Worm (Caenorhabditis elegans) whole organism, L4/young adult: ENCODE data around the gene F49C12.5.

ENCODE experiments used
- W03F9.2 ChIP-seq: fragments of 150-350 bp; optimal IDR thresholded peaks from 2 replicates; lab custom pipeline; 2014; ENCODE audit warnings: missing biosample characterization, missing genetic modification characterization
- dao-5 ChIP-seq: sonication (generic microtip); optimal IDR thresholded peaks from 2 replicates; lab custom pipeline; 2016; ENCODE audit warnings: missing genotype, missing genetic modification characterization, moderate library complexity, missing compliant biosample characterization
- him-1 ChIP-seq: sonication (generic microtip); optimal IDR thresholded peaks from 2 replicates; lab custom pipeline; 2016; ENCODE audit warnings: missing genotype, missing genetic modification reagents, missing genetic modification characterization, missing compliant biosample characterization

The F49C12.5 gene

DNA sequence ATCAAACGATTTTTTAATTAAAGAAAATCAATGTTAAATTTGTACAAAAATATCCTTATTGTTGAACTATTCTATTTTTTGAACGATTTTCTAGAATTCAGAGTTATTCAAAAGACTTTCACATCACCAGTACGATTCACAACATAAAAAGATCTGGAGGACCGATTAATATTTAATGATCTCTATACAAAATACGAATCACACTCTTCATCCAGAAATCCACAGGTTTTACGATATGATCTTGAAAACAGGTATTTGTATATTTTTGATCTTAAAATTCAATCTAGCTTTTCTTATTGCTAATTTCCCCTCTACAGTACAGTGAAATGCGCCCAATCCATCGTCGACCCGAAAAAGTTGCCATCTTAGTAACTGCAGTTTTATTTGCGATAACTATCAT lies at the start of gene F49C12.5:
TSS of gene F49C12.5 (plus strand) at position 301 of the 400 bp plus-strand sequence.
- TF ChIP-seq him-1 (tag; lab: Kevin White, UChicago) = no peak
- no peak for TF ChIP-seq W03F9.2
- no peak for TF ChIP-seq dao-5 (tag; lab: Kevin White, UChicago)

DNA sequence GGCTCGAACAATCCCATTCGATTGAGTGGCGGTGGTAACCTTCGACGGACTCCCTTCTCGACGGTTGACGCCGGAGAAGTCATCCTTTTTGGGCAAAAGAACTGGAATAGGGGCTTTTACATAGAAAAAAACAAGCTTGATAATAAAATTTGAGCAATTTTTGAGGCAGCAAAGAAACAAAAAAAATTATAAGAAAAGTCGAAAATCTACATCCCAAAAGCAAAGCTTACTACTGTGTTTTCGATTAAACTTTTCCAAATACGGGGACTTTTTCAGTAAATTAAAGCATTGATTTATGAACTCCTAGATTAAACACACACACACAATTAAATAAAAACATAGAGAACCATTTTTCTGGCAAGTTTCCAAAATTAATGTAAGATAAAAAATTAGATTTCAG lies 48.7 kb upstream of the F49C12.5 start, which contains the start of gene Y11D7A.9:
TSS of gene Y11D7A.9 (minus strand) at position 101 of the 400 bp plus-strand sequence.
- TF ChIP-seq dao-5 (tag; lab: Kevin White, UChicago) (no peak), him-1 (tag; lab: Kevin White, UChicago) (no peak), W03F9.2 (no peak)

DNA sequence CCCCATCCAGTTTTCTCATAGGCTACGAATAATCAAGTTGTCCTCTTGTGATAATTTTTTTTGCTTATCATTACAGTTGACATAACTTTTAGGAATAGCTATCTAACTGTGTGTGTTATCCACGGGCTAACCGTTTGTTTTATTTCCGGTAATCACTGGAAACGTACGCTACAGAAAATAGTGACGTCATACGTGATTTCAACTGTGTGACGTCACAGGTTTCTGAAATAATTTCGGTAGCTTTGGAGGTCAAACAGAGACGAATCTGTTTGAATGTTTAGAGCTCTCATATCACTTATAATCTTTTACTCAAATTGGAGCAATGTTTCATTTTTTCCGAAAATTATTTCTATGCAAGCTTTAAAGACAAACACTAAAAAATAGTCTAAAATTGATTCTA lies 47.9 kb upstream of the F49C12.5 start:
- TF ChIP-seq dao-5 (tag; lab: Kevin White, UChicago) = no peak

DNA sequence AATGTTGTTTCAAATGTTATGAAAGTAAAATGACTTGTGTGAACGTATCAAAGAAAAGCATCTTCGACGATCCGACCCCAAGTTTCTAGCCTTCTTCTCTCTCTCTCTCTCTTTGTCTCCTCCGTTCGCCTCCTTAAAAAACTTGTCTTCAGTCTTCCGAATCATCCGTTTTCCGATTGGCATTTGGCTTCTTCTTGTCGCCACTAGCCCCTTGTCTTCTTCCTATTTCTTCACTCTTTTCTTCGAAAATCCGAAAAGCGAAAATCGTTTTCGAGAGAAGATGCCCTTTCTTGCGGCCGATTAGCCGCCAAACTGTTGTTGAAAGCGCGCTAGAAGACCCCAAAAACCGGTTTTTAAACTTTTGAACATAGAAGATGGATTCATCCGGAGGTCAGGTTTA lies 46.2 kb upstream of the F49C12.5 start:
- TF ChIP-seq dao-5 (tag; lab: Kevin White, UChicago) (no peak), W03F9.2 (no peak), him-1 (tag; lab: Kevin White, UChicago) (no peak)

DNA sequence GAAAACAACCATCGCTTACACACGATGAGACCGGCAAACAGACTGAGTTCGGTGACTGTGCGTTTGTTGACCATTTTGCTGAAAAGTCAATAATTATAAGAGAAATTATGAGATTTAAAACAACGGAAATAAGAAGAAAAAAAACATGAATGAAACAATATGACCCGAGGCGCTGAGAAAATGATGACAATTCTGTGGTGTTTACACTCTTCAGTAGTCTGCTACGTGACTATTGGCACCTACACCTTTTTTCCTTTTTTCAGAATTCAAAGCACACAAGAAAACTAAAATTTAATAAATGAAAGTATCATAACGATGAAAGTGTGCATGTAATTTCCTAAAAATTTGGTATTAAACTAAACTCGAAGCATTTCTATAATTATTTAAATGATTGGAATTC lies 45.0 kb upstream of the F49C12.5 start, which contains the start of gene Y11D7A.10:
TSS of gene Y11D7A.10 (minus strand) at position 82 of the 400 bp plus-strand sequence.
- TF ChIP-seq W03F9.2 (no peak), him-1 (tag; lab: Kevin White, UChicago) (no peak), dao-5 (tag; lab: Kevin White, UChicago) (no peak)

DNA sequence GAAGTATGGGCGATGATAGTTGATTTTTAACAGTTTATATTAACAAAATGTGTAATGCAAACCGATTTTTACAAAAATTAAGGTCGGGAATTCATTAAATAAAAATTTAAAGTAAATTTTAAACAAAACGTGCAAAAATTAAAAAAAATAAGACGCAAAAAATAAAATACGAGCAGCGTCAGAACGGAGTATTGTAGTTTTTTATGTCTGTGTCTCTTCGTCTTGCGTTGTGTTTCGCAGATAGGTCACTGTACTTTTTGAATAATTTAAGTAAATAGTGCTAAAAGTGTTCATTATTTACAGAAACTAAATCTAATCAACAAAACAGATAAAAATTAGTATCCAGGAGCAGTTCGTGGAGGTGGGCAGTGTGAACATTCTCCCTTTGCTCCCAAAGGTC lies 44.4 kb upstream of the F49C12.5 start:
- peak; percentile 17 for TF ChIP-seq W03F9.2
- no peak for TF ChIP-seq him-1 (tag; lab: Kevin White, UChicago)

DNA sequence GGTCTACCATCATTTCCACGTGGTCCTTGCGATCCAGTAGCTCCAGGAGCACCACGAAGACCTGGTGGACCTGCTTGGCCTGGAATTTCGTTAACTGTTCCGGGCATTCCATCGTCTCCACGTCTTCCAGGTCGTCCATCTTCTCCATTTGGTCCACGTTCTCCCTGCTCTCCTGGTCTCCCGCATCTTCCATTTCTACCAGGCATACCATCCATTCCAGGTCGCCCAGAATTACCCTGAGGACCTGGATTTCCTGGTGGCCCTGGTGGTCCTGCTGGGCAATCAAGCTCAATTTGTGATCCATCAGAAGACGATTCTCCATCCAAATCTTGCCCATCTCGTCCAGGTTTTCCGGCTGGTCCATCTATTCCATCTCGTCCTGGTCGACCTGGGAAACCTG lies 43.9 kb upstream of the F49C12.5 start:
- TF ChIP-seq dao-5 (tag; lab: Kevin White, UChicago) = no peak

DNA sequence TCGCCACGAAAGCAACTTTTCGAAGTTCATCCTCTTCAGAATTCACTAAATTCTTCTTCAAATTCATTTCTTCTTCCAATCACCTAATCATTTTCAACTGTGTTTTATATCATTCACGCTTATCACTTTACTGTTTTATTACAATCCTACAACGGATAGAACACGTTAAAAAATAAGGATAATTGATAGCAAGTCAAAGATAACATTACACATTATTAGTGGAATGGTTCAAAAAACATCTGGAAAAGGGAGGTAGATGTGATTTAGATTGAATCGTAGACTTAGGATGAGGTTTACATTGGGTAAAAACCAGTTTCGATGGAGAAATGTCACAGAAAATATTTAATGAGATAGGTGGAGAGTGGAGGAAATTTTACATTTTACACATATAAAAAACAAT lies 43.0 kb upstream of the F49C12.5 start, which contains the start of gene col-120:
TSS of gene col-120 (minus strand) at position 101 of the 400 bp plus-strand sequence.
- TF ChIP-seq W03F9.2 (no peak), dao-5 (tag; lab: Kevin White, UChicago) (no peak), him-1 (tag; lab: Kevin White, UChicago) (no peak)

DNA sequence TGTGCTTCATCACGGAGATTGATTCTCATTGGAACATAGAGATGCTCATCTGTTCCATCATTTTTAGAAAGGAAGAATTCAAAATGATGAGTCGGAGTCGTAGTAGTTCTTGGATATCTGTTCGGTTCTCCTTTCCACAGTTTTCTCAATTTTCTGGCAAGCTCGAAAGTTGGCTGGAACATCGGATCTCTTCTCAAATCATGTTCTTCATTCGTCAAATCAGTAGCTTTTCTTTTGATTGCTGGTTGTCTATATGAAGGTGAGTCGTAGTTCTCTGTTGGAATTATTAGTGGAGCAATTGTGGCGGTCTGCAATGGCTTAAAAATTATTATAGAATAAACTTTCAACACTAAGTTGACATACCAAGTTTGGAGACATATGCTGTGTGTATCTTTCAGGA lies 42.4 kb upstream of the F49C12.5 start:
- TF ChIP-seq him-1 (tag; lab: Kevin White, UChicago) (no peak), W03F9.2 (no peak), dao-5 (tag; lab: Kevin White, UChicago) (no peak)

DNA sequence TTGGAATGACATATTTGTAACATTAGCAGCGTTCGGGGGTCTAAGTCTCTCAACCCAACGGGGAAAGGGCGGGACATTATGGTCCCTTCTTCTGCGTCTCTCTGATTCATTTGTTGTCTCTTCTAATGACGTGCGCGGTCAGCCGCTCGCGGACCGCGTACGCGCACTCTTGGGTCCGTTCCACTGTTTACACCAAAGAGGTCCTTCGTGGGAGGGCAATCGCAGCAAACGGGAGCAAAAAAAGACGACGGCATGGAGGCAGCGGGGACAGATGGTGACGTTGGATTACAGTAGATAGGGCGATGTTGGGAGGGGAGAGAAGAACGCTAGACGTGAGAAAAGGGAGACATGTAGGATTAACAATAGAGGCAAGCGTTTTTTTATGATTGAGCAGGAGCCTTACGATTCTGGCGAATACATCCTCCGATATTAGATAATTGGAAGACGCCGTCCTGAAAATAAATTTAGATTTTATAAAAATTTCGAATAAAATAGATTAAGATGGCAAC lies 40.9 kb upstream of the F49C12.5 start, which contains the start of gene flh-1:
TSS of gene flh-1 (minus strand) at position 459 of the 509 bp plus-strand sequence.
- TF ChIP-seq dao-5 (tag; lab: Kevin White, UChicago) (no peak), him-1 (tag; lab: Kevin White, UChicago) (no peak), W03F9.2 (no peak)

DNA sequence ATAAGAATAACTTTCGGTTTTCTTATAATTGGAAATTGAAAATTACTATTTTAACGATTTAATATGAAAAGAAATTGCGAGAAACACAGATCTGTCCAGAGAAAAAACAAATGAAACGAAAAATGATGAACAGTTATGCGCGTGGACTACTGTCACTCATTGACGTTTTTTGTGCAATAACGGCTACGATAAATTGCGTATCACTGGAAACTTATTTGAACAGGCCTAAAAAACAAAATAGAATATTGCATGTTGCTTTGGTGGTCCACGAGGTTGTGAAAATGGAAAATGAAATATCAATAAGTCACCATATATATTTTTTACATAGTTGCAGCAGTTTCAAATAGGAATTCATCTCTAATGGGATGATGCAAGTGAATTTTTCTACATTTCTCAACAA lies 40.2 kb upstream of the F49C12.5 start:
- TF ChIP-seq W03F9.2 = no peak
- no peak for TF ChIP-seq dao-5 (tag; lab: Kevin White, UChicago)
- TF ChIP-seq him-1 (tag; lab: Kevin White, UChicago) = no peak

DNA sequence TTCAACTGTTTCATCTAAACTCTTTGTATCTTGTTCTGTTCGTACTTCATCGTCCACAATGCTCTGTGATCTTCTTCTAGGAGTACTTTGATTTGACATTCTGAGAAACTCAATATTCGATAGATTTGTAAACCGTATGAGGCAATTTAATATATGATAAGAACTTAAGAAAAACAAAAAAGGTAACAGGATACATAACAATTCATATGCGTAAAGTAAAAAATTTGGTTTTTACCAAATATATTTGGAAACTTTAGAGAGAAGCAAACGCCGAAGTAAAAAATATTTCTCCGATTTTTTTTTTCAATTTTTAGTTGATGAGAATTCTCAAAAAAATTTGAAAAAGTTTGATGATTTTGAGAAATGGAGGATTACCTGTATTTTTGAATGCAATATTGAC lies 38.3 kb upstream of the F49C12.5 start, which contains the start of gene Y11D7A.19:
TSS of gene Y11D7A.19 (minus strand) at position 101 of the 400 bp plus-strand sequence.
- TF ChIP-seq W03F9.2 = no peak
- TF ChIP-seq dao-5 (tag; lab: Kevin White, UChicago) = no peak
- no peak for TF ChIP-seq him-1 (tag; lab: Kevin White, UChicago)

DNA sequence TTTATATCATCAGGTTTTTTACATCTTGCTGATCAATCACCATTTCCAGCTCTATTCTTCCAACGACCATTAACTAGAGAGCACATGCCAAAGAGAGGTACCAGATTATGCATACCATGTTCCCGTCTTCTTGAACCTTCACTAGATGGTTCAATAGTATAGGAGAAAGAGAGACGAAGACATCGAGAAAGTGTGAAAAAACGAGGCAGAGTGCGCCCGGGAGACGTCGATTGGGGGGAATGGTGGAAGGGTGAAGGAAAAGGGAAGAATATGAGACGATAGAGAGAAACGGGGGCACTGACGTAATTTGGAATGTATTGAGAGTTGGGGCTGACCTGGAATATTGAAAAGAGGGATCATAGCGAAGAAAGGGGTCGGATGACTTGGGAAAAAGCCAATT lies 37.1 kb upstream of the F49C12.5 start:
- TF ChIP-seq him-1 (tag; lab: Kevin White, UChicago) (no peak), W03F9.2 (no peak), dao-5 (tag; lab: Kevin White, UChicago) (no peak)

DNA sequence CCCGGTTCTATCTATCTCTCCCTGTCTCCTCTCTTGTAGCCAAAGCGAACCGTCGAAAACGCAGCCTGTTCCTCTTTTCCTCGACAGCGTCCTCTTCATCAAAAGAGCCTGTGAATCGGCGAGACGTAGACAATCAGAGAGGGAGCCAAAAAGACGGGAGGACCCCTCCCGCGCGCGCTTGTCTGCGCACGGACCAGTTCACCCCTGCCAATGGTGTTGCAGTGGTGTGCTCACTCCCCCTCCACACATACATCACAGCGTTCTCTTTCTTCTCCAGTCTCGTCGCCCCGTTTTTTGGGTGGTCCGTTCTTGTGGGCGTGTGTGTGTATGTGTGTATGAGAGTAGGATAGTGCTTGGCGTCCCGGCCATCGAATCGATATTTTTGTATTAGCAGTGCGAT lies 35.8 kb upstream of the F49C12.5 start:
- no peak for TF ChIP-seq him-1 (tag; lab: Kevin White, UChicago)
- no peak for TF ChIP-seq dao-5 (tag; lab: Kevin White, UChicago)
- no peak for TF ChIP-seq W03F9.2

DNA sequence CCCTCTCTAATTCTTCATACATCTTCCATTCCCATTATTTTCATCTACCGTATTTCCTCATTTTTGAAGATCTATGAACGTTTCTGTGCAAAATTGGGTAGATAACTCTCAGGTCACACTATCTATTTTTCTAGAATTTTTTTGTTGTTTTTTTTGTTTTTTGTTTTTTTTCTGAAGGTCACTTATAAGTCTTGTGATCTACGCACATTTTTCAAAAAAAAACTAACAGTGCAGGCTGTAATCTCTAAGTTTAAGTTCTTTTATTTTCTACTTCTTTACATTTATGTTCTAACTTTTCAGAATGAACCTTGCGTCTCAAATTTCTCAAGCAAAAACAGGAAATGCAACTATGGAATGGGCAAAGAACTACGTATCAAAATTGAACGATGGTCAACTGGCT lies 34.9 kb upstream of the F49C12.5 start, which contains the start of gene flh-3:
TSS of gene flh-3 (plus strand) at position 301 of the 400 bp plus-strand sequence.
- TF ChIP-seq W03F9.2 (no peak), dao-5 (tag; lab: Kevin White, UChicago) (no peak), him-1 (tag; lab: Kevin White, UChicago) (no peak)
